Fruit fly (Drosophila melanogaster): ENCODE results near the gene ase.
A peak's percentile ranks its signal among the peaks of the same experiment; 100 is the strongest.

ase gene

DNA sequence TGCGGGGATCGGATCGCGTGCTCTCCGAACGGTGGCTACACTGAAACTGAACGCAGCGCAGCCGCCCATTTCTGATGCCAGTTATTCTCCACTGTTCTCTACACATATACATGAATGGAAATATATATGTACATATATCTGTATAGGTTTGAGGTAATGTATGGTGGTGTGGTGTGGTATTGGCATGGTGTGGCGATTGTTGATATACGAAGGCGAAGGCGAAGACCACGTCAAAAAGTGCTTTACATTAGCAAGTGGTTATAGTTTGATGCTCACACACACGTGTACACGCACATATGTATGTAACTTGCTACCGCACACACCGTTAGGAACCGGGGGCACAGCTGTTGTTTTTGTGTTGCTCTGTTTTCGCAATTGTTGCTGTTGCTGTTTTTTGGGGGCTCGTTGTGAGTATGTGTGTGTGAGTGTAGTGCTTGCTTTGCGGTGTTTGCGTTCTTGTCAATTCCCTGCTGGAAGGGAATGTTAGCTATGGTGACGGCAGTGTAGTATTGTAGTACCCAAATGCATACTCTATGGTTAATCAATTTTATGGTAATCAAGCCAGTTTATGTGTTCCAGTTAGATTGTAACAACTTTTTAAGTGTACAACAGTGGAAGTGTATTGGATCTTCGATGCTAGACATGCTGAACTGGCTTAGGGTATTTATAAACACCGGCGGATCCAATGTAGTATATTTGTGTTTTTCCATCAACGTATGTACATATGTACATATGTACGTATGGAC is 33.1 kb downstream of the ase start, which contains the start of gene CG17896 (continued):
- TF ChIP-seq Nf-YB (GFP tag; optimal IDR thresholded peaks at IDR 0.05) (peak; percentile 80), HLH4C (GFP tag; IDR thresholded peaks at IDR 0.05; ENCODE audit: partially characterized antibody) (no peak), CG14965 (GFP tag; optimal IDR thresholded peaks at IDR 0.05; ENCODE audit: borderline replicate concordance) (peak; percentile 90), hth (optimal IDR thresholded peaks at IDR 0.05) (no peak), CG12769 (tag; optimal IDR thresholded peaks at IDR 0.05) (peak; percentile 100), Hr51 (GFP tag; optimal IDR thresholded peaks at IDR 0.05) (peak; percentile 96 to 98), sim (GFP tag; IDR thresholded peaks at IDR 0.05) (peak; percentile 82), Sox100B (GFP tag; optimal IDR thresholded peaks at IDR 0.05) (peak; percentile 92), chn (GFP tag; optimal IDR thresholded peaks at IDR 0.05) (peak; percentile 97), CG15696 (tag; optimal IDR thresholded peaks at IDR 0.05) (peak; percentile 80), bab2 (GFP tag; optimal IDR thresholded peaks at IDR 0.05) (peak; percentile 99), CG4424 (GFP tag; optimal IDR thresholded peaks at IDR 0.05) (peak; percentile 96), CG2116 (GFP tag; optimal IDR thresholded peaks at IDR 0.05) (peak; percentile 75), gcm (GFP tag; optimal IDR thresholded peaks at IDR 0.05) (peak; percentile 91), Ets97D (GFP tag; optimal IDR thresholded peaks at IDR 0.05) (peak; percentile 93), CG11695 (GFP tag; IDR thresholded peaks at IDR 0.05) (peak; percentile 97), CG4730 (GFP tag; IDR thresholded peaks at IDR 0.05) (peak; percentile 97), D (optimal IDR thresholded peaks at IDR 0.05) (no peak), D (GFP tag; optimal IDR thresholded peaks at IDR 0.05) (peak; percentile 92), HLH54F (GFP tag; optimal IDR thresholded peaks at IDR 0.05) (peak; percentile 99), Dad (GFP tag; optimal IDR thresholded peaks at IDR 0.05) (peak; percentile 98), CG9437 (GFP tag; optimal IDR thresholded peaks at IDR 0.05) (peak; percentile 89), Rfx (GFP tag; IDR thresholded peaks at IDR 0.05) (peak; percentile 100), HmgD (GFP tag; optimal IDR thresholded peaks at IDR 0.05) (peak; percentile 98), CG10209 (GFP tag; optimal IDR thresholded peaks at IDR 0.05) (peak; percentile 98), al (GFP tag; IDR thresholded peaks at IDR 0.05) (peak; percentile 99), CG9797 (GFP tag; optimal IDR thresholded peaks at IDR 0.05) (peak; percentile 44), CG34376 (GFP tag; optimal IDR thresholded peaks at IDR 0.05) (peak; percentile 91), lilli (GFP tag; optimal IDR thresholded peaks at IDR 0.05) (peak; percentile 99), Xrp1 (GFP tag; IDR thresholded peaks at IDR 0.05) (peak; percentile 97), CG11560 (tag; IDR thresholded peaks at IDR 0.05) (peak; percentile 94), sr (GFP tag; IDR thresholded peaks at IDR 0.05) (peak; percentile 85; the same call in 2 of the 3 replicates), CG6272 (GFP tag; IDR thresholded peaks at IDR 0.05) (peak; percentile 96), Asciz (GFP tag; optimal IDR thresholded peaks at IDR 0.05) (peak; percentile 88), Chrac-16 (GFP tag; optimal IDR thresholded peaks at IDR 0.05) (peak; percentile 98), CG9817 (tag; optimal IDR thresholded peaks at IDR 0.05) (peak; percentile 98), Mad (GFP tag; optimal IDR thresholded peaks at IDR 0.05) (peak; percentile 97), yki (optimal IDR thresholded peaks at IDR 0.05) (no peak), CG7963 (GFP tag; IDR thresholded peaks at IDR 0.05; ENCODE audit: partially characterized antibody) (no peak), nerfin-1 (tag; optimal IDR thresholded peaks at IDR 0.05) (peak; percentile 85), caup (GFP tag; optimal IDR thresholded peaks at IDR 0.05; ENCODE audit: severe bottlenecking) (peak; percentile 99), bcd (GFP tag; optimal IDR thresholded peaks at IDR 0.05) (peak; percentile 98), CG10959 (GFP tag; IDR thresholded peaks at IDR 0.05) (peak; percentile 91), MESR4 (GFP tag; optimal IDR thresholded peaks at IDR 0.05) (peak; percentile 61), sens-2 (GFP tag; IDR thresholded peaks at IDR 0.05) (peak; percentile 89), NK7.1 (GFP tag; optimal IDR thresholded peaks at IDR 0.05) (peak; percentile 97), CG11085 (GFP tag; IDR thresholded peaks at IDR 0.05) (peak; percentile 99), slbo (GFP tag; IDR thresholded peaks at IDR 0.05) (peak; percentile 100), CG7372 (GFP tag; IDR thresholded peaks at IDR 0.05) (peak; percentile 98), CG10147 (GFP tag; optimal IDR thresholded peaks at IDR 0.05) (peak; percentile 98)

All from whole organism, embryonic.